Worm (Caenorhabditis elegans) whole organism, young adult: ENCODE data around the gene F11A5.5.
A peak's percentile ranks its signal among the peaks of the same experiment; 100 is the strongest.

Experiments
- B0035.1 ChIP-seq: sonication (generic microtip); optimal IDR thresholded peaks from 2 replicates; lab custom pipeline; 2016; ENCODE audit warnings: missing genetic modification characterization, mild to moderate bottlenecking, missing compliant biosample characterization, missing genotype, missing genetic modification reagents
- B0261.1 ChIP-seq: sonication (generic microtip); optimal IDR thresholded peaks from 2 replicates; lab custom pipeline; 2016; ENCODE audit warnings: mild to moderate bottlenecking, missing genetic modification characterization, moderate library complexity, missing compliant biosample characterization
- C17E4.6 ChIP-seq: fragments of 200-800 bp; sonication (Bioruptor generic); IDR thresholded peaks from 2 replicates; pipeline ENCODE4 v1.3.6; 2022; ENCODE audit warnings: missing genetic modification reagents, missing genetic modification characterization, missing compliant biosample characterization
- F23B12.7 ChIP-seq: sonication (generic microtip); optimal IDR thresholded peaks from 2 replicates; lab custom pipeline; 2017; ENCODE audit warnings: missing genetic modification characterization, mild to moderate bottlenecking, missing compliant biosample characterization, antibody characterized with exemption, moderate library complexity; ENCODE audit not compliant: insufficient read depth
- F57A8.1 ChIP-seq: fragments of 200-800 bp; sonication (Bioruptor generic); optimal IDR thresholded peaks from 2 replicates; lab custom pipeline; 2018; ENCODE audit warnings: mild to moderate bottlenecking, missing genetic modification characterization, moderate library complexity, missing compliant biosample characterization
- K12H6.12 ChIP-seq: fragments of 200-800 bp; sonication (Bioruptor generic); optimal IDR thresholded peaks from 2 replicates; lab custom pipeline; 2018; ENCODE audit warnings: mild to moderate bottlenecking, missing genetic modification characterization, missing compliant biosample characterization
- Y53G8AR.9 ChIP-seq: fragments of 200-800 bp; sonication (Bioruptor generic); conservative IDR thresholded peaks from 2 replicates; pipeline ENCODE4 v1.3.6; 2022; ENCODE audit warnings: missing genetic modification reagents, missing genetic modification characterization, missing compliant biosample characterization
- Y67H2A.10 ChIP-seq: fragments of 200-800 bp; sonication (Bioruptor generic); conservative IDR thresholded peaks from 2 replicates; pipeline ENCODE4 v1.3.6; 2022; ENCODE audit warnings: missing genetic modification reagents, missing genetic modification characterization, missing compliant biosample characterization
- aptf-3 ChIP-seq: fragments of 200-800 bp; sonication (Bioruptor generic); IDR thresholded peaks from 2 replicates; pipeline ENCODE4 v1.3.6; 2022; ENCODE audit warnings: missing genetic modification characterization, missing compliant biosample characterization
- bed-1 ChIP-seq: fragments of 200-800 bp; sonication (Bioruptor generic); IDR thresholded peaks from 2 replicates; pipeline ENCODE4 v1.3.6; 2022; ENCODE audit warnings: missing genetic modification reagents, missing genetic modification characterization, missing compliant biosample characterization
- bed-2 ChIP-seq: fragments of 200-800 bp; sonication (Bioruptor generic); IDR thresholded peaks from 2 replicates; pipeline ENCODE4 v1.3.6; 2022; ENCODE audit warnings: missing genetic modification reagents, missing genetic modification characterization, missing compliant biosample characterization
- chd-7 ChIP-seq: sonication (generic microtip); optimal IDR thresholded peaks from 2 replicates; lab custom pipeline; 2016; ENCODE audit warnings: mild to moderate bottlenecking, missing genetic modification characterization, moderate library complexity, missing compliant biosample characterization
- die-1 ChIP-seq: sonication (generic microtip); optimal IDR thresholded peaks from 2 replicates; lab custom pipeline; 2016; ENCODE audit warnings: missing genotype, mild to moderate bottlenecking, missing genetic modification characterization, missing compliant biosample characterization
- dox-1 ChIP-seq: fragments of 200-800 bp; sonication (Bioruptor generic); IDR thresholded peaks from 2 replicates; pipeline ENCODE4 v1.3.6; 2022; ENCODE audit warnings: missing genetic modification reagents, missing genetic modification characterization, missing compliant biosample characterization
- efl-1 ChIP-seq: fragments of 150-350 bp; optimal IDR thresholded peaks from 2 replicates; lab custom pipeline; 2014; ENCODE audit warnings: missing biosample characterization, missing genetic modification reagents, missing genetic modification characterization
- hlh-12 ChIP-seq: sonication (generic microtip); optimal IDR thresholded peaks from 2 replicates; lab custom pipeline; 2016; ENCODE audit warnings: missing genetic modification characterization, missing compliant biosample characterization
- lag-1 ChIP-seq: fragments of 200-800 bp; sonication (Bioruptor generic); IDR thresholded peaks from 2 replicates; pipeline ENCODE4 v1.3.6; 2022; ENCODE audit warnings: missing genetic modification reagents, missing genetic modification characterization, missing compliant biosample characterization
- lin-35 ChIP-seq, 3 experiments: fragments of 150-350 bp in 2 of 3; sonication (generic microtip) in 1 of 3; optimal IDR thresholded peaks; 2 replicates each; lab custom pipeline; 2014 to 2018; ENCODE audit warnings: missing biosample characterization in 3 of 3, missing genetic modification characterization in 3 of 3, missing genetic modification reagents in 3 of 3
- madf-10 ChIP-seq: sonication (generic microtip); optimal IDR thresholded peaks from 2 replicates; lab custom pipeline; 2016; ENCODE audit warnings: mild to moderate bottlenecking, missing genetic modification characterization, missing compliant biosample characterization
- madf-6 ChIP-seq: fragments of 200-800 bp; sonication (Bioruptor generic); IDR thresholded peaks from 2 replicates; pipeline ENCODE4 v1.3.6; 2022; ENCODE audit warnings: missing genetic modification reagents, missing genetic modification characterization, missing compliant biosample characterization
- madf-8 ChIP-seq: fragments of 200-800 bp; sonication (Bioruptor generic); conservative IDR thresholded peaks from 2 replicates; pipeline ENCODE4 v1.3.6; 2022; ENCODE audit warnings: missing genetic modification reagents, missing genetic modification characterization, missing compliant biosample characterization
- nhr-120 ChIP-seq: fragments of 200-800 bp; sonication (Bioruptor generic); IDR thresholded peaks from 2 replicates; pipeline ENCODE4 v1.3.6; 2022; ENCODE audit warnings: missing genetic modification characterization, missing compliant biosample characterization
- nhr-179 ChIP-seq: sonication (generic microtip); optimal IDR thresholded peaks from 2 replicates; lab custom pipeline; 2016; ENCODE audit warnings: mild to moderate bottlenecking, missing genetic modification characterization, missing compliant biosample characterization
- nhr-80 ChIP-seq: sonication (generic microtip); optimal IDR thresholded peaks from 2 replicates; lab custom pipeline; 2016; ENCODE audit warnings: missing genetic modification characterization, missing compliant biosample characterization
- pha-4 ChIP-seq: fragments of 150-350 bp; sonication (generic microtip); optimal IDR thresholded peaks from 2 replicates; lab custom pipeline; 2014; ENCODE audit warnings: missing biosample characterization, missing genetic modification reagents, missing genetic modification characterization
- sea-2 ChIP-seq: fragments of 200-800 bp; sonication (Bioruptor generic); IDR thresholded peaks from 2 replicates; pipeline ENCODE4 v1.3.6; 2022; ENCODE audit warnings: missing genetic modification characterization, missing compliant biosample characterization
- snpc-1.1 ChIP-seq: sonication (generic microtip); optimal IDR thresholded peaks from 2 replicates; lab custom pipeline; 2017; ENCODE audit warnings: missing genetic modification characterization, mild to moderate bottlenecking, missing compliant biosample characterization, antibody characterized with exemption, moderate library complexity, missing genotype, missing genetic modification reagents; ENCODE audit not compliant: insufficient read depth
- snpc-1.3 ChIP-seq: sonication (generic microtip); optimal IDR thresholded peaks from 2 replicates; lab custom pipeline; 2017; ENCODE audit warnings: missing genetic modification characterization, mild to moderate bottlenecking, missing compliant biosample characterization, antibody characterized with exemption, moderate library complexity, missing genotype, missing genetic modification reagents; ENCODE audit not compliant: insufficient read depth
- zfh-2 ChIP-seq: fragments of 200-800 bp; sonication (Bioruptor generic); conservative IDR thresholded peaks from 2 replicates; pipeline ENCODE4 v1.3.6; 2022; ENCODE audit warnings: missing genetic modification reagents, missing genetic modification characterization, missing compliant biosample characterization
- ztf-22 ChIP-seq: fragments of 200-800 bp; sonication (Bioruptor generic); optimal IDR thresholded peaks from 2 replicates; lab custom pipeline; 2018; ENCODE audit warnings: mild to moderate bottlenecking, missing genetic modification characterization, moderate library complexity, missing compliant biosample characterization
- ztf-3 ChIP-seq: fragments of 200-800 bp; sonication (Bioruptor generic); optimal IDR thresholded peaks from 2 replicates; lab custom pipeline; 2018; ENCODE audit warnings: mild to moderate bottlenecking, missing genetic modification characterization, missing compliant biosample characterization

F11A5.5 gene

ce11 chrV:16169026-16169425 is 29.1 kb upstream of the F11A5.5 start, which contains the start of gene str-111:
str-111 (minus strand) TSS chrV:16169126.
- TF ChIP-seq F57A8.1, result no peak

- no peak for TF ChIP-seq F57A8.1
- TF ChIP-seq bed-1, result no peak
- TF ChIP-seq hlh-12 (tag; lab: Kevin White, UChicago), result no peak
- TF ChIP-seq Y67H2A.10 (GFP tag; lab: Robert Waterston, UW), result no peak
- TF ChIP-seq B0261.1 (tag; lab: Kevin White, UChicago), result no peak
- TF ChIP-seq Y53G8AR.9 (GFP tag; lab: Robert Waterston, UW), result no peak
- TF ChIP-seq ztf-22 (GFP tag; lab: Kevin White, UChicago), result no peak
- TF ChIP-seq nhr-179 (tag; lab: Kevin White, UChicago), result no peak
These were observed 26.4 kb upstream of the F11A5.5 start, which contains the start of gene K05D4.9 for ce11 chrV:16171721-16172120. K05D4.9 (minus strand) TSS chrV:16171821.

DNA sequence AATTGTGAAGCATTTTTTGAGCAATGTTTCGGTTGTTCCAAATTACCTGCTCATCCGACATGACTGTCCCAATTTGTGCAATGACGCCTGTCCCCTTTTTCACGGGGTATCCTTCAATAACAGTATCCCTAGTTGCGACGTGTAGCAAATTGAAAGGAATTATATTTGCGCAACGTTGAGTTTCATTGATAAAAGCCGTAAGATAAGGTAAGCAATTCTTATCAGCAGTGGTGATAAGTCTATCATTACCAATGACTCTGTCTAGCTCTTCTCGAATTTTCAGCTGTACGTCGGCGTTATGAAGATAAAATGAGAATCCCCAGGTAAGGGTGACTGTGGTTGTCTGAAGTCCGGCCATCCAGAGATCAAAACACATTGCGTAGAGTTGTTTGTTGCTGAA is 24.0 kb upstream of the F11A5.5 start:
- TF ChIP-seq dox-1 (no peak), nhr-179 (tag; lab: Kevin White, UChicago) (no peak), B0035.1 (tag; lab: Kevin White, UChicago) (no peak), chd-7 (tag; lab: Kevin White, UChicago) (no peak), efl-1 (GFP tag; lab: Kevin White, UChicago) (no peak), C17E4.6 (GFP tag; lab: Robert Waterston, UW) (no peak), zfh-2 (GFP tag; lab: Robert Waterston, UW) (no peak), lin-35 (GFP tag; optimal IDR thresholded peaks at IDR 0.05; lab: Kevin White, UChicago) (no peak), snpc-1.1 (tag; lab: Kevin White, UChicago) (no peak), madf-10 (tag; lab: Kevin White, UChicago) (no peak), aptf-3 (no peak), snpc-1.3 (tag; lab: Kevin White, UChicago) (no peak), die-1 (tag; lab: Kevin White, UChicago) (no peak), K12H6.12 (tag; lab: Kevin White, UChicago) (no peak)

DNA sequence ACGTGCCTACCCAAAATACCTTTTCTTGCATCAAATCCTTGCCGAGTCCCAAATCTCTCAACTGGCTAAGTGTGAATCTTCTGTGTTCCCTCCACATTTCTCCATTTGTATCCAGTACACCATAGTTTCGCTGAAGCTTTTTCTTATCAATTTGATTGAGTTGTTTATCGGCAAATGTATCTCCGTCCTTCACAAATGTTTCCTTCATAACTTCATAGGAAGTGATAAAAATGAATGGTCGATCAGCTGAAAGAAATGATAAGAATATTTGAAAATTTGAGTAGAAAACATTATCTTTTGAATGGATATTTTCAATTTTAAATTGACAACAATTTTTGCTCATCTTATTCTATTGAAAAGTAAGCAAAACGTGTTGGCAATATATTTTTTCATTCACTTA is 22.9 kb upstream of the F11A5.5 start:
- TF ChIP-seq lag-1 (GFP tag; lab: Robert Waterston, UW) (no peak), nhr-80 (tag; lab: Kevin White, UChicago) (peak; percentile 32)

- TF ChIP-seq madf-8 (GFP tag; lab: Robert Waterston, UW) (no peak), pha-4 (tag; lab: Kevin White, UChicago) (no peak), nhr-120 (GFP tag; lab: Robert Waterston, UW) (no peak), ztf-22 (GFP tag; lab: Kevin White, UChicago) (no peak)
These were observed 22.4 kb upstream of the F11A5.5 start, which contains the start of gene cyp-33D1 for ce11 chrV:16175757-16176156. cyp-33D1 (minus strand) TSS chrV:16175857.

DNA sequence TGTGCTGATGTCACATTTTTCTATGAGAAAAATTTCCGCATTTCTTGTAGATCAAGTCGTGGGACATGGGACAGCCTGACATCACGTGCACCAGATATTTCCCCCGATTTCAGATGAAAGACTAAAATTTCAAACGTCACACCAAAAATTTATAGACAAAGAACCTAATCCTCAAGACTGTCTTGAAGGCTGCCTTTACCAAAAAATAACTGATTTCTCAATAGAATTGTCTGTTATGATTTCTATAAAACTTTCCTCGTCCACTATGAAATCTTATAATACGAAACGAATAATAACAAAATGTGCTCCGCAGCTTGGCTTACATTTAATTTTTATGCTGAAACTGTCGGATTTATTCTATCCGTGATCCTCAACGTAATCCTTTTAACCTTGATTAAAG is 17.8 kb upstream of the F11A5.5 start, which contains the start of gene str-106:
Gene str-106, plus strand, starts transcription at position 301 of the 400 bp plus-strand sequence.
- no peak for TF ChIP-seq madf-6
- no peak for TF ChIP-seq snpc-1.1 (tag; lab: Kevin White, UChicago)
- TF ChIP-seq ztf-3 (GFP tag; lab: Kevin White, UChicago), result no peak
- no peak for TF ChIP-seq bed-2 (GFP tag; lab: Robert Waterston, UW)
- no peak for TF ChIP-seq F23B12.7 (tag; lab: Kevin White, UChicago)
- TF ChIP-seq sea-2, result no peak
- TF ChIP-seq zfh-2 (GFP tag; lab: Robert Waterston, UW), result no peak
